Fruit fly (Drosophila melanogaster): ENCODE results near the gene Sptr.

Sptr gene

DNA sequence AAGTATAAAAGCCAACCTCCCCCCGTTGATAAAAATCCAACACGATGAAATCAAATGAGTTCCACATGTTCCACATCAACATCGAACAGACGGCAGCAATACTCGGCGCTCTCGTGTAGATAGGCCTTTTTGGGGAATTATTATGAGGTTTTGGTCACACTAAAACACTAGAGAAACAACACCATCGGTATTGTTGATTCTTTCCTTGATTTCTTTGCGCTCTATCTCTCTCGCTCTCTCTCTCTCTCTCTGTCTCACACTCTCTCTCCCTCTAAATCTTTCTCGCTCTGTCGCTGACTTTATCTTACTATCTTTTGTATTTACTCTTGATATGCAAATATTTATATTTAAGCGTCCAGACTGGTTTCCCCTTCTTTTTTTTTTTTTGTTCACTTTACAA is 46.5 kb upstream of the Sptr start:
- TF ChIP-seq sv (GFP tag; optimal IDR thresholded peaks at IDR 0.05) (no peak), psq (GFP tag; optimal IDR thresholded peaks at IDR 0.05) (no peak), N (GFP tag; optimal IDR thresholded peaks at IDR 0.05) (no peak), Rel (GFP tag; optimal IDR thresholded peaks at IDR 0.05) (no peak), Rel (tag; optimal IDR thresholded peaks at IDR 0.05) (no peak), Dif (GFP tag; optimal IDR thresholded peaks at IDR 0.05; ENCODE audit: partially characterized antibody) (no peak), Hr78 (GFP tag; optimal IDR thresholded peaks at IDR 0.05) (no peak), Mio (GFP tag; optimal IDR thresholded peaks at IDR 0.05) (no peak), Vsx2 (GFP tag; optimal IDR thresholded peaks at IDR 0.05; ENCODE audit: partially characterized antibody) (peak; percentile 68)

DNA sequence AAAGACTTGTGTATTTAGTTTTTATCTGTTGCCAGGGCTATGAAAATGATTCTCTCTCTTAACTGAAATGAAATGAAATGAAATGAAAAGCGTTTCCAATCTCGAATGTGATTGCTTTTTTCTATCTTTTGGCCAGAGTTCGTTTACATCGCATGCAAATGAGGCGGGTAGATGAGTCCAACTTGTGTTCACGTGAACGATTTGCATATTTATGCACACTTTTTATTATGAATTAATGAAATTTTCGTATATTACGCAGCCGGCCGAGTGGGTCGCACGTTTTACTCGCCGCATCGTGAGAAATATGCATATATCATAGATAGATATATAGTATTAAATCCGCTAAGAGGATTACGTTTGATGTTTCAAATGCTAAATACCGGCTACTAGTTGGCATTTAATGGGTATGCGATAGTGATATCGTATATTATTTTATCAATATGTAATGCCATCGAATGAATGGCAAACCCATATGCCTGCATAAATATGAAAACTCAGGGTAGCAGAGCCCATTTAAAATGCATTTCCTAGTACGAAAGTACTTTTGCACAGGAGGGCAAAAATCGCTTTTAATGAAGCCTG is 40.9 kb upstream of the Sptr start:
- no peak for TF ChIP-seq OdsH (GFP tag; optimal IDR thresholded peaks at IDR 0.05)
- TF ChIP-seq N (GFP tag; optimal IDR thresholded peaks at IDR 0.05): no peak
- TF ChIP-seq brk (GFP tag; optimal IDR thresholded peaks at IDR 0.05): no peak
- no peak for TF ChIP-seq Rel (GFP tag; optimal IDR thresholded peaks at IDR 0.05)
- TF ChIP-seq Rel (tag; optimal IDR thresholded peaks at IDR 0.05): no peak
- no peak for TF ChIP-seq Myc (optimal IDR thresholded peaks at IDR 0.05)
- TF ChIP-seq dsf (GFP tag; optimal IDR thresholded peaks at IDR 0.05; ENCODE audit: borderline replicate concordance): no peak
- no peak for TF ChIP-seq lola (GFP tag; optimal IDR thresholded peaks at IDR 0.05)
- TF ChIP-seq dl (GFP tag; optimal IDR thresholded peaks at IDR 0.05; ENCODE audit: insufficient read depth in 1 of 2, partially characterized antibody in 2 of 2): no peak
- no peak for TF ChIP-seq jim (GFP tag; optimal IDR thresholded peaks at IDR 0.05)
- TF ChIP-seq Hnf4 (GFP tag; optimal IDR thresholded peaks at IDR 0.05): no peak
- TF ChIP-seq rgr (GFP tag; optimal IDR thresholded peaks at IDR 0.05): no peak
- no peak for TF ChIP-seq Vsx2 (GFP tag; optimal IDR thresholded peaks at IDR 0.05; ENCODE audit: partially characterized antibody)
- no peak for TF ChIP-seq pan (optimal IDR thresholded peaks at IDR 0.05)
- no peak for TF ChIP-seq br (GFP tag; optimal IDR thresholded peaks at IDR 0.05)
- TF ChIP-seq psq (GFP tag; optimal IDR thresholded peaks at IDR 0.05): no peak
- TF ChIP-seq usp (GFP tag; optimal IDR thresholded peaks at IDR 0.05): no peak
- no peak for TF ChIP-seq woc (GFP tag; optimal IDR thresholded peaks at IDR 0.05)
- no peak for TF ChIP-seq dmrt93B (GFP tag; optimal IDR thresholded peaks at IDR 0.05)

DNA sequence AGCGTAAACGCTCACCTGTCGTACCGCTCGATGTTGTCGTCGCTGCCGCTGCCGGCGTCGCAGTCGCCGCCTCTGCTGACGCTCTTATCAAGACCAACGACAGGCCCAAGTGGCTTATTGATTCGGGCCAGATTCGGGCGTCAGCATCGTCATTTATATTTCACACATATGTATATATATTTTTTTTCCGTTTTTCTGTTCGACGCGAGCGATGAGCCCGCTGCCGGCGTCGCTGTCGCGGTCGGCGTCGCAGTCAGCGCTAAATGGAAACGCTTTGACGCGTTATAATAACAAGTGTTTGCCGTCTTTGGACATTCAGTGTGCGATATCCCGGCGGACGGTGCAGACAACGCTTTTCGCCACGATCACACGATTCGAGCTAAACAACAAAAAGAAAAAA is 37.8 kb upstream of the Sptr start:
- TF ChIP-seq Rel (GFP tag; optimal IDR thresholded peaks at IDR 0.05) (no peak), Rel (tag; optimal IDR thresholded peaks at IDR 0.05) (no peak), lola (GFP tag; optimal IDR thresholded peaks at IDR 0.05) (no peak), woc (GFP tag; optimal IDR thresholded peaks at IDR 0.05) (no peak), Hnf4 (GFP tag; optimal IDR thresholded peaks at IDR 0.05) (no peak), psq (GFP tag; optimal IDR thresholded peaks at IDR 0.05) (no peak), Mio (GFP tag; optimal IDR thresholded peaks at IDR 0.05) (no peak)

DNA sequence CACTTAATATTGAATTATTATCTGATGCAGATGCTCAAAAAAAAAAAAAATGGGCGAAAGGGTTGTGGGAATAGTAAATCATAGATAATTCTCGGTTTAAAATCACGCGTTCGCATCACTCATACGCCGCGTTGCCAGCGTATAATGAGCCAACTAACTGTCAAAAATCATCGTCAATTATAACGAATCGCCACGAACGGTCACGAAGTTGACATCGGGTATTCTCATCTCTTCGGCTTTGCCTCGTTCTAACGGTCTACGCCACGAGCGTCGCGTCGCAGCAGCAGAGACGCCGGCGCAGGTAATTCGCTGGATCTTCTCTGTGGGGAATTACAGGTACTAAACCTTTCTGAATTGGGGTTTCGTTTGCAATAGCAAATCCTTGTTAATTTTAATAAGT is 37.1 kb upstream of the Sptr start:
- TF ChIP-seq sv (GFP tag; optimal IDR thresholded peaks at IDR 0.05): no peak
- TF ChIP-seq ey (GFP tag; optimal IDR thresholded peaks at IDR 0.05): no peak

DNA sequence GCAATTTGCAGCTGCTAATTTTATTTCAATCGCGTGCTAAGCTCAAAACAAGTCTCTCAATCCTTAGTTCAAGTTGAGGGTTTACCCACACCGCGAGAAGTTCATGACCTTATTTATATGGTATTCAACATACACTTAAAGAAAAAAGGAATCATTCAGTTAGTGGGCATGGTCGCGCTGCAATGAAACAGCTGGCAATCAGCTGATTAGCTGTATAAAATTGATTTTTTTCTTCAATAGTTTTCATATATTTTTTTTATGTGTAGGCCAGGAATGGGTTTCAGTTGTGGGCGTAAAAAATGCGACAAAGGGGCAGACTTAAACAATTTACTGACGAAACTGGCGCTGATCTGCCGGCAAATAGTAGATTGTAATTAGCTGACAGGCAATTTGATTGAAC is 34.9 kb upstream of the Sptr start:
- TF ChIP-seq CG32264 (GFP tag; optimal IDR thresholded peaks at IDR 0.05): no peak
- peak; percentile 7 for TF ChIP-seq rgr (GFP tag; optimal IDR thresholded peaks at IDR 0.05)
- no peak for TF ChIP-seq Abd-B (GFP tag; optimal IDR thresholded peaks at IDR 0.05)

DNA sequence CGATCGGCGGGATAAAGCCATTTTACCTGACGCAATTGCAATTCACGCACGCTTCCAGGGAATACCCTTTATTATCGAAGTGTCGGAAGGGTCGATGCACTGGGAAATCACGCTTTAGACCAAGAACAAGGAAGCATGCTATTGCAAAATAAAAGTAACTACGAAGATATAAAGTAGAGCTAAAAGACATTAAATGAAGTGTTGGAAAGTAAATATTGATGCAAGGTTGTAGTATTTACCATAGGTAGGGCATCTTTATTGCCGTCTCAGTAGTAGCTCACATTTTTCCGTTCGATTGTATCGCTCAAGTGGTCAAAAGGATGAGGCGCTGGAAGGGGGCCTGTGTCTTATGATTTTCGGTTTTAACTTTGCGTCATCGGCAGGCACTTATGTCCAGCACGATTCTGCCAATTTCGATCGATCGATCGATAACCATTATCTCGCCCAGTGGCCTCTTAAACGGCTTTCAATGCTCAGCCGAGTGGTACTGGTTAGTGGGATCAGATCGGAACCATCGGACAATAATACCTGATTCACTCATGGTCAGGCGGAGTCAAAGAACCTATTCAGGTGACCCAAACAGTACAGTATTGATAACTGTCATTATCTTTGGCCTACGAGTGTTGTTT is 33.5 kb upstream of the Sptr start:
- peak in 1 of 2 experiments; percentile 31 for TF ChIP-seq foxo (GFP tag; optimal IDR thresholded peaks at IDR 0.05)
- no peak for TF ChIP-seq lola (GFP tag; optimal IDR thresholded peaks at IDR 0.05)
- no peak for TF ChIP-seq jim (GFP tag; optimal IDR thresholded peaks at IDR 0.05)
- TF ChIP-seq Vsx2 (GFP tag; optimal IDR thresholded peaks at IDR 0.05; ENCODE audit: partially characterized antibody): no peak
- TF ChIP-seq Rel (GFP tag; optimal IDR thresholded peaks at IDR 0.05): no peak
- TF ChIP-seq Rel (tag; optimal IDR thresholded peaks at IDR 0.05): peak; percentile 75
- TF ChIP-seq CrebA (GFP tag; optimal IDR thresholded peaks at IDR 0.05; ENCODE audit: borderline replicate concordance): no peak
- TF ChIP-seq N (GFP tag; optimal IDR thresholded peaks at IDR 0.05): no peak
- TF ChIP-seq Dif (GFP tag; optimal IDR thresholded peaks at IDR 0.05; ENCODE audit: partially characterized antibody): no peak
- TF ChIP-seq CG32264 (GFP tag; optimal IDR thresholded peaks at IDR 0.05): no peak
- no peak for TF ChIP-seq pan (optimal IDR thresholded peaks at IDR 0.05)
- TF ChIP-seq h (GFP tag; optimal IDR thresholded peaks at IDR 0.05): peak; percentile 71
- TF ChIP-seq br (GFP tag; optimal IDR thresholded peaks at IDR 0.05): no peak
- TF ChIP-seq rgr (GFP tag; optimal IDR thresholded peaks at IDR 0.05): peak; percentile 20
- no peak for TF ChIP-seq psq (GFP tag; optimal IDR thresholded peaks at IDR 0.05)
- TF ChIP-seq dmrt93B (GFP tag; optimal IDR thresholded peaks at IDR 0.05): no peak
- TF ChIP-seq GATAd (GFP tag; optimal IDR thresholded peaks at IDR 0.05): no peak
- TF ChIP-seq CG9705 (GFP tag; optimal IDR thresholded peaks at IDR 0.05): no peak
- TF ChIP-seq ey (GFP tag; optimal IDR thresholded peaks at IDR 0.05): peak; percentile 12
- peak; percentile 35 for TF ChIP-seq fru (GFP tag; optimal IDR thresholded peaks at IDR 0.05)
